Worm (Caenorhabditis elegans) whole organism, young adult: ENCODE results near the gene gcy-3.
A peak's percentile ranks its signal among the peaks of the same experiment; 100 is the strongest.

Experiments
- B0336.3 ChIP-seq: fragments of 200-800 bp; sonication (Bioruptor generic); IDR thresholded peaks from 2 replicates; pipeline ENCODE4 v1.3.6; 2022; ENCODE audit warnings: missing genetic modification characterization, missing compliant biosample characterization
- C17E4.6 ChIP-seq: fragments of 200-800 bp; sonication (Bioruptor generic); IDR thresholded peaks from 2 replicates; pipeline ENCODE4 v1.3.6; 2022; ENCODE audit warnings: missing genetic modification reagents, missing genetic modification characterization, missing compliant biosample characterization
- F22D6.2 ChIP-seq: sonication (generic microtip); optimal IDR thresholded peaks from 2 replicates; lab custom pipeline; 2016; ENCODE audit warnings: mild to moderate bottlenecking, missing genetic modification characterization, missing compliant biosample characterization
- F55B11.4 ChIP-seq: sonication (generic microtip); optimal IDR thresholded peaks from 2 replicates; lab custom pipeline; 2016; ENCODE audit warnings: missing compliant biosample characterization, missing genetic modification characterization, borderline replicate concordance; ENCODE audit not compliant: insufficient read depth
- F57C9.4 ChIP-seq: sonication (generic microtip); optimal IDR thresholded peaks from 2 replicates; lab custom pipeline; 2017; ENCODE audit warnings: mild to moderate bottlenecking, missing genetic modification characterization, missing compliant biosample characterization
- K12H6.12 ChIP-seq: fragments of 200-800 bp; sonication (Bioruptor generic); optimal IDR thresholded peaks from 2 replicates; lab custom pipeline; 2018; ENCODE audit warnings: mild to moderate bottlenecking, missing genetic modification characterization, missing compliant biosample characterization
- ZK185.1 ChIP-seq: sonication (generic microtip); optimal IDR thresholded peaks from 2 replicates; lab custom pipeline; 2016; ENCODE audit warnings: mild to moderate bottlenecking, missing genetic modification characterization, missing compliant biosample characterization; ENCODE audit not compliant: poor library complexity, severe bottlenecking
- akir-1 ChIP-seq: fragments of 200-800 bp; sonication (Bioruptor generic); optimal IDR thresholded peaks from 2 replicates; lab custom pipeline; 2018; ENCODE audit warnings: mild to moderate bottlenecking, missing genetic modification characterization, moderate library complexity, missing compliant biosample characterization
- atf-7 ChIP-seq: sonication (generic microtip); optimal IDR thresholded peaks from 2 replicates; lab custom pipeline; 2017; ENCODE audit warnings: mild to moderate bottlenecking, missing genetic modification characterization, missing compliant biosample characterization
- athp-1 ChIP-seq: sonication (generic microtip); optimal IDR thresholded peaks from 2 replicates; lab custom pipeline; 2017; ENCODE audit warnings: mild to moderate bottlenecking, missing genetic modification characterization, missing compliant biosample characterization
- attf-3 ChIP-seq: fragments of 200-800 bp; sonication (Bioruptor generic); conservative IDR thresholded peaks from 2 replicates; pipeline ENCODE4 v1.3.6; 2022; ENCODE audit warnings: missing genetic modification reagents, missing genetic modification characterization, missing compliant biosample characterization
- attf-5 ChIP-seq: fragments of 200-800 bp; sonication (Bioruptor generic); optimal IDR thresholded peaks from 2 replicates; lab custom pipeline; 2018; ENCODE audit warnings: mild to moderate bottlenecking, missing genetic modification characterization, missing compliant biosample characterization
- ccch-3 ChIP-seq: fragments of 200-800 bp; sonication (Bioruptor generic); optimal IDR thresholded peaks from 2 replicates; lab custom pipeline; 2018; ENCODE audit warnings: mild to moderate bottlenecking, missing genetic modification characterization, missing compliant biosample characterization
- ceh-100 ChIP-seq: fragments of 200-800 bp; sonication (Bioruptor generic); IDR thresholded peaks from 2 replicates; pipeline ENCODE4 v1.3.6; 2022; ENCODE audit warnings: missing genetic modification reagents, missing genetic modification characterization, missing compliant biosample characterization
- dox-1 ChIP-seq: fragments of 200-800 bp; sonication (Bioruptor generic); IDR thresholded peaks from 2 replicates; pipeline ENCODE4 v1.3.6; 2022; ENCODE audit warnings: missing genetic modification reagents, missing genetic modification characterization, missing compliant biosample characterization
- egl-44 ChIP-seq: fragments of 200-800 bp; sonication (Bioruptor generic); IDR thresholded peaks from 2 replicates; pipeline ENCODE4 v1.3.6; 2022; ENCODE audit warnings: missing genetic modification reagents, missing genetic modification characterization, missing compliant biosample characterization
- egrh-3 ChIP-seq: fragments of 200-800 bp; sonication (Bioruptor generic); IDR thresholded peaks from 2 replicates; pipeline ENCODE4 v1.3.6; 2022; ENCODE audit warnings: missing genetic modification reagents, missing genetic modification characterization, missing compliant biosample characterization
- hlh-12 ChIP-seq: sonication (generic microtip); optimal IDR thresholded peaks from 2 replicates; lab custom pipeline; 2016; ENCODE audit warnings: missing genetic modification characterization, missing compliant biosample characterization
- hrde-1 ChIP-seq: sonication (generic microtip); optimal IDR thresholded peaks from 2 replicates; lab custom pipeline; 2016; ENCODE audit warnings: missing genetic modification characterization, mild to moderate bottlenecking, missing compliant biosample characterization, moderate library complexity, missing genotype, missing genetic modification reagents, borderline replicate concordance
- hsf-1 ChIP-seq: fragments of 200-800 bp; sonication (Bioruptor generic); IDR thresholded peaks from 2 replicates; pipeline ENCODE4 v1.3.6; 2022; ENCODE audit warnings: missing genetic modification reagents, missing genetic modification characterization, missing compliant biosample characterization
- lin-54 ChIP-seq: fragments of 200-800 bp; sonication (Bioruptor generic); optimal IDR thresholded peaks from 2 replicates; lab custom pipeline; 2018; ENCODE audit warnings: mild to moderate bottlenecking, missing genetic modification characterization, missing compliant biosample characterization
- lir-1 ChIP-seq: fragments of 200-800 bp; sonication (Bioruptor generic); conservative IDR thresholded peaks from 2 replicates; pipeline ENCODE4 v1.3.6; 2022; ENCODE audit warnings: missing genetic modification reagents, missing genetic modification characterization, missing compliant biosample characterization
- madf-10 ChIP-seq: sonication (generic microtip); optimal IDR thresholded peaks from 2 replicates; lab custom pipeline; 2016; ENCODE audit warnings: mild to moderate bottlenecking, missing genetic modification characterization, missing compliant biosample characterization
- madf-8 ChIP-seq: fragments of 200-800 bp; sonication (Bioruptor generic); conservative IDR thresholded peaks from 2 replicates; pipeline ENCODE4 v1.3.6; 2022; ENCODE audit warnings: missing genetic modification reagents, missing genetic modification characterization, missing compliant biosample characterization
- mcd-1 ChIP-seq: fragments of 200-800 bp; sonication (Bioruptor generic); IDR thresholded peaks from 2 replicates; pipeline ENCODE4 v1.3.6; 2022; ENCODE audit warnings: missing genetic modification reagents, missing genetic modification characterization, missing compliant biosample characterization
- mxl-1 ChIP-seq: sonication (generic microtip); optimal IDR thresholded peaks from 2 replicates; lab custom pipeline; 2016; ENCODE audit warnings: missing genetic modification characterization, missing compliant biosample characterization
- nfya-1 ChIP-seq: sonication (generic microtip); optimal IDR thresholded peaks from 2 replicates; lab custom pipeline; 2017; ENCODE audit warnings: antibody characterized with exemption, missing compliant biosample characterization, missing genetic modification characterization, borderline replicate concordance; ENCODE audit not compliant: insufficient read depth
- nfya-2 ChIP-seq: fragments of 200-800 bp; sonication (Bioruptor generic); IDR thresholded peaks from 2 replicates; pipeline ENCODE4 v1.3.6; 2022; ENCODE audit warnings: missing genetic modification reagents, missing genetic modification characterization, missing compliant biosample characterization
- nfyb-1 ChIP-seq: fragments of 200-800 bp; sonication (Bioruptor generic); IDR thresholded peaks from 2 replicates; pipeline ENCODE4 v1.3.6; 2022; ENCODE audit warnings: missing genetic modification reagents, missing genetic modification characterization, missing compliant biosample characterization
- nhr-120 ChIP-seq: fragments of 200-800 bp; sonication (Bioruptor generic); IDR thresholded peaks from 2 replicates; pipeline ENCODE4 v1.3.6; 2022; ENCODE audit warnings: missing genetic modification characterization, missing compliant biosample characterization
- nhr-80 ChIP-seq: sonication (generic microtip); optimal IDR thresholded peaks from 2 replicates; lab custom pipeline; 2016; ENCODE audit warnings: missing genetic modification characterization, missing compliant biosample characterization
- nhr-90 ChIP-seq: sonication (generic microtip); optimal IDR thresholded peaks from 2 replicates; lab custom pipeline; 2016; ENCODE audit warnings: missing genotype, mild to moderate bottlenecking, missing genetic modification characterization, missing compliant biosample characterization
- pha-4 ChIP-seq: fragments of 150-350 bp; sonication (generic microtip); optimal IDR thresholded peaks from 2 replicates; lab custom pipeline; 2014; ENCODE audit warnings: missing biosample characterization, missing genetic modification reagents, missing genetic modification characterization
- rec-8 ChIP-seq, 2 experiments: sonication (generic microtip); optimal IDR thresholded peaks; 2 replicates each; lab custom pipeline; 2016; ENCODE audit warnings: mild to moderate bottlenecking in 2 of 2, missing genetic modification characterization in 2 of 2, missing genetic modification reagents in 2 of 2, missing genotype in 2 of 2, missing biosample characterization in 1 of 2, missing compliant biosample characterization in 1 of 2, moderate library complexity in 1 of 2
- sea-2 ChIP-seq: fragments of 200-800 bp; sonication (Bioruptor generic); IDR thresholded peaks from 2 replicates; pipeline ENCODE4 v1.3.6; 2022; ENCODE audit warnings: missing genetic modification characterization, missing compliant biosample characterization
- snpc-1.1 ChIP-seq: sonication (generic microtip); optimal IDR thresholded peaks from 2 replicates; lab custom pipeline; 2017; ENCODE audit warnings: missing genetic modification characterization, mild to moderate bottlenecking, missing compliant biosample characterization, antibody characterized with exemption, moderate library complexity, missing genotype, missing genetic modification reagents; ENCODE audit not compliant: insufficient read depth
- snpc-1.3 ChIP-seq: sonication (generic microtip); optimal IDR thresholded peaks from 2 replicates; lab custom pipeline; 2017; ENCODE audit warnings: missing genetic modification characterization, mild to moderate bottlenecking, missing compliant biosample characterization, antibody characterized with exemption, moderate library complexity, missing genotype, missing genetic modification reagents; ENCODE audit not compliant: insufficient read depth
- snpc-4 ChIP-seq, 5 experiments: fragments of 150-350 bp in 1 of 5; sonication (generic microtip) in 4 of 5; optimal IDR thresholded peaks; 2 replicates each; lab custom pipeline; 2014 to 2018; ENCODE audit warnings: missing genetic modification characterization in 5 of 5, missing biosample characterization in 3 of 5, antibody characterized with exemption in 2 of 5, mild to moderate bottlenecking in 2 of 5, missing compliant biosample characterization in 2 of 5, missing genotype in 2 of 5, moderate library complexity in 2 of 5, missing genetic modification reagents in 1 of 5
- sptf-2 ChIP-seq: fragments of 200-800 bp; sonication (Bioruptor generic); optimal IDR thresholded peaks from 2 replicates; lab custom pipeline; 2018; ENCODE audit warnings: mild to moderate bottlenecking, missing genetic modification characterization, missing compliant biosample characterization
- tbp1 ChIP-seq: fragments of 200-800 bp; sonication (Bioruptor generic); optimal IDR thresholded peaks from 2 replicates; lab custom pipeline; 2018; ENCODE audit warnings: mild to moderate bottlenecking, missing genetic modification characterization, missing compliant biosample characterization
- tbx-9 ChIP-seq: sonication (generic microtip); optimal IDR thresholded peaks from 2 replicates; lab custom pipeline; 2016; ENCODE audit warnings: borderline replicate concordance, missing genetic modification characterization, inconsistent platforms, missing compliant biosample characterization
- unc-130 ChIP-seq: sonication (generic microtip); optimal IDR thresholded peaks from 2 replicates; lab custom pipeline; 2016; ENCODE audit warnings: missing genetic modification reagents, missing genetic modification characterization, missing compliant biosample characterization
- ztf-26 ChIP-seq: sonication (generic microtip); optimal IDR thresholded peaks from 2 replicates; lab custom pipeline; 2017; ENCODE audit warnings: missing genetic modification characterization, missing compliant biosample characterization
- ztf-28 ChIP-seq: fragments of 200-800 bp; sonication (Bioruptor generic); IDR thresholded peaks from 2 replicates; pipeline ENCODE4 v1.3.6; 2022; ENCODE audit warnings: missing genetic modification reagents, missing genetic modification characterization, missing compliant biosample characterization

gcy-3 gene

ce11 chrII:9490589-9490988 lies 16.5 kb downstream of the gcy-3 start:
- TF ChIP-seq C17E4.6 (GFP tag; lab: Robert Waterston, UW) (no peak), snpc-1.1 (no peak), ztf-26 (no peak), ztf-28 (GFP tag; lab: Robert Waterston, UW) (no peak), ccch-3 (GFP tag; lab: Kevin White, UChicago) (no peak), rec-8 (tag; optimal IDR thresholded peaks at IDR 0.05; lab: Kevin White, UChicago) (no peak), mcd-1 (GFP tag; lab: Robert Waterston, UW) (no peak), hrde-1 (tag; lab: Kevin White, UChicago) (no peak), nhr-90 (tag; lab: Kevin White, UChicago) (no peak), K12H6.12 (tag; lab: Kevin White, UChicago) (no peak), ZK185.1 (tag; lab: Kevin White, UChicago) (no peak), egrh-3 (GFP tag; lab: Robert Waterston, UW) (no peak), nfya-2 (no peak), hlh-12 (tag; lab: Kevin White, UChicago) (no peak), sptf-2 (GFP tag; lab: Kevin White, UChicago) (no peak), F57C9.4 (no peak), nfya-1 (tag; lab: Kevin White, UChicago) (no peak), pha-4 (tag; lab: Kevin White, UChicago) (no peak), madf-8 (GFP tag; lab: Robert Waterston, UW) (no peak), snpc-4 (GFP tag; optimal IDR thresholded peaks at IDR 0.05; lab: Kevin White, UChicago) (no peak), snpc-4 (tag; optimal IDR thresholded peaks at IDR 0.05; lab: Kevin White, UChicago) (no peak)

ce11 chrII:9489922-9490321 lies 17.2 kb downstream of the gcy-3 start:
- TF ChIP-seq lir-1 (GFP tag; lab: Robert Waterston, UW) (no peak), snpc-1.3 (tag; lab: Kevin White, UChicago) (no peak), rec-8 (tag; optimal IDR thresholded peaks at IDR 0.05; lab: Kevin White, UChicago) (no peak), unc-130 (GFP tag; lab: Kevin White, UChicago) (no peak), attf-5 (GFP tag; lab: Kevin White, UChicago) (no peak), egl-44 (GFP tag; lab: Robert Waterston, UW) (no peak), hsf-1 (no peak), ztf-26 (no peak), athp-1 (tag; lab: Kevin White, UChicago) (no peak), F55B11.4 (no peak), sptf-2 (GFP tag; lab: Kevin White, UChicago) (no peak), ceh-100 (GFP tag; lab: Robert Waterston, UW) (no peak), tbx-9 (no peak), lin-54 (GFP tag; lab: Kevin White, UChicago) (no peak), nfyb-1 (no peak), mxl-1 (tag; lab: Kevin White, UChicago) (no peak), nhr-120 (GFP tag; lab: Robert Waterston, UW) (no peak)
- TF ChIP-seq, all 124 proteins: peak for 0

ce11 chrII:9487337-9487950 lies 19.6 kb downstream of the gcy-3 start, which contains the start of gene T19H5.4:
T19H5.4 (minus strand) TSS chrII:9487387.
- peak; percentile 40 for TF ChIP-seq lin-54 (GFP tag; lab: Kevin White, UChicago)
- TF ChIP-seq dox-1 (GFP tag; lab: Robert Waterston, UW): peak; percentile 44; the same call in 1 of the 2 replicates
- peak; percentile 14 for TF ChIP-seq madf-10 (tag; lab: Kevin White, UChicago)
- TF ChIP-seq atf-7: peak; percentile 48
- no peak for TF ChIP-seq hrde-1 (tag; lab: Kevin White, UChicago)
- peak; percentile 56; the same call in 1 of the 2 replicates for TF ChIP-seq B0336.3 (GFP tag; lab: Robert Waterston, UW)
- peak; percentile 34 for TF ChIP-seq tbp1 (GFP tag; lab: Kevin White, UChicago)
- 0 out of 2 replicates have a peak, but pooled peaks have one; percentile 30 for TF ChIP-seq sea-2
- peak; percentile 90 for TF ChIP-seq nhr-80 (tag; lab: Kevin White, UChicago)
- peak; percentile 20 for TF ChIP-seq F22D6.2 (tag; lab: Kevin White, UChicago)
- no peak for TF ChIP-seq attf-3 (GFP tag; lab: Robert Waterston, UW)
- peak; percentile 29; the same call in 1 of the 2 replicates for TF ChIP-seq nfyb-1
- TF ChIP-seq K12H6.12 (tag; lab: Kevin White, UChicago): peak; percentile 41
- TF ChIP-seq akir-1: no peak
